Worm (Caenorhabditis elegans): Measurements from ENCODE around the gene gst-26.

The gst-26 gene

DNA sequence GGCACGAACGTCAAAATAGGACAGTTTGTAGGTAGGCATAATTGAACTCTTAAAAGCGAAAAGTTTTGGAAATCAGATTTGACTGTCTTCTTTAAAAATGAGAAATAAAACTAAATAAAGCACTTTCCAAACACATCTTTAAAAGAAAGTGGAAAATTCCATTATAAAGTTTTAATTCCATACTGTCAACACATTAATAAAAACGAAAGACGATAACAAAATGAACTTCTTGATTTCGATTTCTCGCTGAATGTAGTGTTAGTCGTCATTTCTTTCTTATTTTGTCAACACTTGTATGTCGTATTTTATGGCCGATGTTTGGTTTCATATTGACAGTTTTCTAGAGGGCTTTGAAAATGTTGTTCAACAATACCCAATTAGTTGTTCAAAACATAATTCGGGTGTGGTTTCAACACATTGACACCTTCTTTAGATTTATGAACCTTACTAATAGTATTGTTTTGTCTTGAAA, 5.5 kb upstream of the gst-26 start, which contains the start of gene gst-29:
gst-29 (minus strand) TSS at position 51 of the 472 bp plus-strand sequence.
- TF ChIP-seq zip-11 (GFP tag; IDR thresholded peaks at IDR 0.05) (no peak), duxl-1 (tag; optimal IDR thresholded peaks at IDR 0.05; ENCODE audit: poor library complexity) (no peak), nhr-77 (tag; optimal IDR thresholded peaks at IDR 0.05) (peak; percentile 53), daf-16 (GFP tag; optimal IDR thresholded peaks at IDR 0.05) (no peak), daf-16 (tag; optimal IDR thresholded peaks at IDR 0.05) (peak; percentile 100), nhr-28 (tag; optimal IDR thresholded peaks at IDR 0.05) (peak; percentile 69), mxl-2 (GFP tag; conservative IDR thresholded peaks at IDR 0.05) (no peak), hlh-11 (tag; optimal IDR thresholded peaks at IDR 0.05) (no peak), hif-1 (tag; optimal IDR thresholded peaks at IDR 0.05) (no peak), dve-1 (tag; optimal IDR thresholded peaks at IDR 0.05; ENCODE audit: insufficient read depth) (peak; percentile 63), ceh-28 (tag; optimal IDR thresholded peaks at IDR 0.05) (no peak)

DNA sequence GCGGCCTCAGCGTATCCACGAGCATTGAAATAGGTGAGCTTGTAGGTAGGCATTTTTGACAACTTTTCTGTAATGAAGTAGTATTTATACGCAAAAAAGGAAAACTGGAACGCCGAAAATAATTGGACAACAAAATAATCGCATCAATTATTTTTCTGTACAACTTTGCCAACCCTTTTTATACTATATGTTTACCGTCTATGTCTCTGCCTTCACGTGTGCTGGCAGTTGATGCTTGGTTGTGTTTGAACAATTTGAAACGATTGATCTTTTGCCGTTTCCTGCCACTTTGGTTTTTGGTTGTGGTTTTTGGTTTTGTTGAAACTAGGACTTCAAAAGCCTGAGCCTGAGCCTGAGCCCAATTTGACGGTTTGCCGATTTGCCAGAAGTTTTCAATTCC, 3.0 kb upstream of the gst-26 start, which contains the start of gene gst-28:
gst-28 (minus strand) TSS at position 238 of the 400 bp plus-strand sequence.
- TF ChIP-seq hlh-30 (tag; optimal IDR thresholded peaks at IDR 0.05; ENCODE audit: insufficient read depth) (peak; percentile 6), pha-4 (GFP tag; IDR thresholded peaks at IDR 0.05) (no peak), pha-4 (tag; optimal IDR thresholded peaks at IDR 0.05) (no peak), attf-4 (tag; optimal IDR thresholded peaks at IDR 0.05) (no peak), madf-9 (GFP tag; conservative IDR thresholded peaks at IDR 0.05) (no peak), pqm-1 (tag; optimal IDR thresholded peaks at IDR 0.05) (peak; percentile 13), lin-38 (GFP tag; IDR thresholded peaks at IDR 0.05) (no peak), dve-1 (tag; optimal IDR thresholded peaks at IDR 0.05; ENCODE audit: insufficient read depth) (peak; percentile 20), arid-1 (GFP tag; conservative IDR thresholded peaks at IDR 0.05) (no peak), saeg-2 (GFP tag; IDR thresholded peaks at IDR 0.05) (0 out of 2 replicates have a peak, but pooled peaks have one; percentile 25), lsy-2 (tag; optimal IDR thresholded peaks at IDR 0.05) (no peak), nhr-10 (tag; optimal IDR thresholded peaks at IDR 0.05) (no peak), nhr-111 (GFP tag; optimal IDR thresholded peaks at IDR 0.05) (no peak), fkh-10 (GFP tag; optimal IDR thresholded peaks at IDR 0.05) (no peak), ceh-44 (GFP tag; IDR thresholded peaks at IDR 0.05) (no peak), skn-1 (tag; optimal IDR thresholded peaks at IDR 0.05) (no peak), nhr-237 (tag; optimal IDR thresholded peaks at IDR 0.05) (no peak), dmd-8 (GFP tag; IDR thresholded peaks at IDR 0.05) (no peak), T26A8.4 (GFP tag; IDR thresholded peaks at IDR 0.05) (no peak), F37D6.2 (tag; optimal IDR thresholded peaks at IDR 0.05) (no peak), Y105C5A.15 (GFP tag; IDR thresholded peaks at IDR 0.05) (no peak), ztf-7 (tag; optimal IDR thresholded peaks at IDR 0.05) (no peak), hlh-11 (tag; optimal IDR thresholded peaks at IDR 0.05) (peak; percentile 7), nhr-76 (tag; optimal IDR thresholded peaks at IDR 0.05) (no peak), nhr-77 (tag; optimal IDR thresholded peaks at IDR 0.05) (peak; percentile 52), aly-2 (tag; optimal IDR thresholded peaks at IDR 0.05) (no peak), mxl-3 (GFP tag; optimal IDR thresholded peaks at IDR 0.05) (no peak), R02D3.7 (tag; optimal IDR thresholded peaks at IDR 0.05) (no peak), duxl-1 (tag; optimal IDR thresholded peaks at IDR 0.05; ENCODE audit: poor library complexity) (no peak), zfp-3 (GFP tag; conservative IDR thresholded peaks at IDR 0.05) (no peak), hif-1 (tag; optimal IDR thresholded peaks at IDR 0.05) (no peak), dmd-6 (GFP tag; IDR thresholded peaks at IDR 0.05) (peak; percentile 40; the same call in 1 of the 2 replicates), nhr-6 (tag; optimal IDR thresholded peaks at IDR 0.05) (no peak), ZK546.5 (tag; optimal IDR thresholded peaks at IDR 0.05) (no peak), daf-16 (GFP tag; optimal IDR thresholded peaks at IDR 0.05) (no peak), daf-16 (tag; optimal IDR thresholded peaks at IDR 0.05) (peak; percentile 66), lin-15B (tag; optimal IDR thresholded peaks at IDR 0.05) (no peak), nhr-11 (tag; optimal IDR thresholded peaks at IDR 0.05) (no peak), snpc-1.2 (GFP tag; IDR thresholded peaks at IDR 0.05) (no peak)
